Worm (Caenorhabditis elegans): Measurements from ENCODE around the gene cysl-4.

Gene cysl-4

ce11 chrV:2016428-2016827 lies 11.7 kb downstream of the cysl-4 start, which contains the start of gene F59A7.2:
F59A7.2 (minus strand) TSS chrV:2016528.
- TF ChIP-seq mbf-1 (tag; optimal IDR thresholded peaks at IDR 0.05): no peak
- TF ChIP-seq elt-1 (tag; optimal IDR thresholded peaks at IDR 0.05): no peak
- TF ChIP-seq Y55F3AM.14 (GFP tag; optimal IDR thresholded peaks at IDR 0.05): no peak
- no peak for TF ChIP-seq zag-1 (tag; optimal IDR thresholded peaks at IDR 0.05)
- no peak for TF ChIP-seq ama-1 (optimal IDR thresholded peaks at IDR 0.05)
- no peak for TF ChIP-seq unc-39 (tag; optimal IDR thresholded peaks at IDR 0.05)
- TF ChIP-seq nhr-12 (tag; optimal IDR thresholded peaks at IDR 0.05): no peak
- TF ChIP-seq nhr-23 (tag; optimal IDR thresholded peaks at IDR 0.05): no peak
- no peak for TF ChIP-seq ztf-1 (GFP tag; conservative IDR thresholded peaks at IDR 0.05)
- TF ChIP-seq ceh-82 (tag; optimal IDR thresholded peaks at IDR 0.05): no peak
- TF ChIP-seq mab-5 (tag; optimal IDR thresholded peaks at IDR 0.05): no peak
- TF ChIP-seq nhr-6 (tag; optimal IDR thresholded peaks at IDR 0.05): no peak
- no peak for TF ChIP-seq sma-9 (GFP tag; optimal IDR thresholded peaks at IDR 0.05)
- no peak for TF ChIP-seq sma-9 (tag; optimal IDR thresholded peaks at IDR 0.05)
- no peak for TF ChIP-seq ZK546.5 (tag; optimal IDR thresholded peaks at IDR 0.05)
- TF ChIP-seq ztf-4 (tag; optimal IDR thresholded peaks at IDR 0.05): no peak
- no peak for TF ChIP-seq nhr-25 (tag; optimal IDR thresholded peaks at IDR 0.05)
- no peak for TF ChIP-seq F13H6.1 (tag; optimal IDR thresholded peaks at IDR 0.05)
- no peak for TF ChIP-seq sem-4 (tag; optimal IDR thresholded peaks at IDR 0.05)
- no peak for TF ChIP-seq lsy-2 (tag; optimal IDR thresholded peaks at IDR 0.05)

- TF ChIP-seq ztf-11 (tag; optimal IDR thresholded peaks at IDR 0.05) (no peak), lin-11 (tag; optimal IDR thresholded peaks at IDR 0.05) (no peak), lin-39 (tag; optimal IDR thresholded peaks at IDR 0.05) (no peak), sem-4 (tag; optimal IDR thresholded peaks at IDR 0.05) (no peak)
These were observed 13.9 kb downstream of the cysl-4 start, which contains the start of gene F59A7.14 for ce11 chrV:2018689-2019088. F59A7.14 (plus strand) TSS chrV:2018989.

ce11 chrV:2021283-2021682 lies 16.5 kb downstream of the cysl-4 start:
- TF ChIP-seq gmeb-1 (tag; optimal IDR thresholded peaks at IDR 0.05) (no peak), ZK546.5 (tag; optimal IDR thresholded peaks at IDR 0.05) (no peak), mdl-1 (tag; optimal IDR thresholded peaks at IDR 0.05) (no peak), snpc-4 (tag; optimal IDR thresholded peaks at IDR 0.05) (no peak), ztf-4 (tag; optimal IDR thresholded peaks at IDR 0.05) (no peak), sma-3 (GFP tag; optimal IDR thresholded peaks at IDR 0.05) (no peak), Y55F3AM.14 (GFP tag; optimal IDR thresholded peaks at IDR 0.05) (no peak), nhr-11 (tag; optimal IDR thresholded peaks at IDR 0.05) (no peak), ceh-16 (tag; optimal IDR thresholded peaks at IDR 0.05) (no peak), elt-3 (tag; optimal IDR thresholded peaks at IDR 0.05) (no peak), nhr-6 (tag; optimal IDR thresholded peaks at IDR 0.05) (no peak)

- TF ChIP-seq ztf-4 (tag; optimal IDR thresholded peaks at IDR 0.05) (no peak), aly-2 (tag; optimal IDR thresholded peaks at IDR 0.05) (no peak), lin-39 (tag; optimal IDR thresholded peaks at IDR 0.05) (no peak), lin-11 (tag; optimal IDR thresholded peaks at IDR 0.05) (no peak), sma-3 (GFP tag; optimal IDR thresholded peaks at IDR 0.05) (no peak), nhr-23 (tag; optimal IDR thresholded peaks at IDR 0.05) (no peak), unc-62 (GFP tag; optimal IDR thresholded peaks at IDR 0.05) (no peak), zag-1 (tag; optimal IDR thresholded peaks at IDR 0.05) (no peak), unc-55 (GFP tag; optimal IDR thresholded peaks at IDR 0.05) (no peak), ztf-11 (tag; optimal IDR thresholded peaks at IDR 0.05) (no peak), nhr-77 (tag; optimal IDR thresholded peaks at IDR 0.05) (no peak), R02D3.7 (tag; optimal IDR thresholded peaks at IDR 0.05) (no peak), ztf-1 (GFP tag; conservative IDR thresholded peaks at IDR 0.05) (no peak), nhr-12 (tag; optimal IDR thresholded peaks at IDR 0.05) (no peak), skn-1 (tag; optimal IDR thresholded peaks at IDR 0.05) (no peak), dmd-4 (tag; optimal IDR thresholded peaks at IDR 0.05) (no peak)
These were observed 17.6 kb downstream of the cysl-4 start, which contains the start of gene F59A7.5 for ce11 chrV:2022374-2022773. F59A7.5 (plus strand) TSS chrV:2022674.

- no peak for TF ChIP-seq nhr-21 (tag; optimal IDR thresholded peaks at IDR 0.05)
These were observed 23.0 kb downstream of the cysl-4 start, which contains the start of gene srab-13 for ce11 chrV:2027787-2028186. srab-13 (minus strand) TSS chrV:2027887.
